Fruit fly (Drosophila melanogaster): ENCODE measurements around the gene sim.

DNA sequence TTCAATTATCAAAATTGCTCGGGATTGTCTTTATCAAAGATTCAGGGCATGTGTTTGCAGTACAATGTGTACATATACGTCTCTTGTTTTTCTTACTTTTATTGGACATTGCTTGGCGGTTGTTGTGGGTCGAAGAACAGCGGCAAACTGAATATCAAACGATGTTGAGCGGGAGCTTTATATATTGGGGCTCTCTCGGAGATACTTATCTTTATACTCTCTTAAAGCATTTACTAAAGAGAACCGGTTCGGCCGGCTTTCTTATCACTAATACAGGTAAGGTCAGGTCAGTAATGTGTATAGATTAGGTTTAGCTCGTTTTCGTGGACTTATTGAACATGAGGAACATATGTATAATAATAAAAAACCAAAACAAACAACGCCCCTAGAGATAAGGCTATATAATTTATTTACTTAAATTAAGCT is 6.2 kb upstream of the sim start, which contains the start of gene CG7966:
- TF ChIP-seq h (optimal IDR thresholded peaks at IDR 0.05): no peak
- no peak for TF ChIP-seq psq (optimal IDR thresholded peaks at IDR 0.05)
